Worm (Caenorhabditis elegans) whole organism, L3 larva: ENCODE measurements around the gene cpna-2.

ENCODE experiments used
- R02D3.7 ChIP-seq: fragments of 150-350 bp; optimal IDR thresholded peaks from 2 replicates; lab custom pipeline; 2014; ENCODE audit warnings: missing biosample characterization, missing genetic modification characterization
- ZK546.5 ChIP-seq: sonication (generic microtip); optimal IDR thresholded peaks from 2 replicates; lab custom pipeline; 2017; ENCODE audit warnings: missing biosample characterization, missing genetic modification characterization
- aly-2 ChIP-seq: fragments of 150-350 bp; optimal IDR thresholded peaks from 2 replicates; lab custom pipeline; 2014; ENCODE audit warnings: missing biosample characterization, missing genetic modification characterization
- ama-1 ChIP-seq: fragments of 150-350 bp; optimal IDR thresholded peaks from 2 replicates; lab custom pipeline; 2018
- ceh-16 ChIP-seq: sonication (generic microtip); optimal IDR thresholded peaks from 2 replicates; lab custom pipeline; 2017; ENCODE audit warnings: missing biosample characterization, missing genetic modification characterization
- ceh-28 ChIP-seq: fragments of 150-350 bp; optimal IDR thresholded peaks from 2 replicates; lab custom pipeline; 2014; ENCODE audit warnings: missing biosample characterization, missing genetic modification reagents, missing genetic modification characterization
- ceh-82 ChIP-seq: fragments of 150-350 bp; optimal IDR thresholded peaks from 2 replicates; lab custom pipeline; 2014; ENCODE audit warnings: missing biosample characterization, missing genetic modification characterization
- ceh-9 ChIP-seq: sonication (generic microtip); optimal IDR thresholded peaks from 2 replicates; lab custom pipeline; 2018; ENCODE audit warnings: missing biosample characterization, missing genetic modification characterization
- daf-12 ChIP-seq: fragments of 150-350 bp; optimal IDR thresholded peaks from 2 replicates; lab custom pipeline; 2014; ENCODE audit warnings: missing biosample characterization, missing genetic modification reagents, missing genetic modification characterization
- egl-27 ChIP-seq: sonication (generic microtip); optimal IDR thresholded peaks from 4 replicates; lab custom pipeline; 2017; ENCODE audit warnings: missing biosample characterization, missing genetic modification reagents, missing genetic modification characterization
- egl-5 ChIP-seq: fragments of 150-350 bp; optimal IDR thresholded peaks from 2 replicates; lab custom pipeline; 2017; ENCODE audit warnings: missing biosample characterization, missing genetic modification reagents, missing genetic modification characterization, inconsistent platforms
- elt-1 ChIP-seq: fragments of 150-350 bp; optimal IDR thresholded peaks from 2 replicates; lab custom pipeline; 2014; ENCODE audit warnings: missing biosample characterization, missing genetic modification characterization
- elt-2 ChIP-seq: sonication (generic microtip); optimal IDR thresholded peaks from 2 replicates; lab custom pipeline; 2016; ENCODE audit warnings: missing genetic modification reagents, mild to moderate bottlenecking, missing genetic modification characterization, missing compliant biosample characterization
- elt-3 ChIP-seq, 3 experiments: fragments of 150-350 bp in 1 of 3; sonication (generic microtip) in 2 of 3; optimal IDR thresholded peaks; 2 replicates in 2 of 3; 4 replicates in 1 of 3; lab custom pipeline; 2014 to 2017; ENCODE audit warnings: missing biosample characterization in 3 of 3, missing genetic modification characterization in 3 of 3
- eor-1 ChIP-seq, 2 experiments: fragments of 150-350 bp; optimal IDR thresholded peaks; 2 replicates each; lab custom pipeline; 2014 to 2018; ENCODE audit warnings: missing biosample characterization in 2 of 2, missing genetic modification characterization in 2 of 2
- fkh-10 ChIP-seq: sonication (generic microtip); optimal IDR thresholded peaks from 2 replicates; lab custom pipeline; 2017; ENCODE audit warnings: missing biosample characterization, missing genetic modification reagents, missing genetic modification characterization
- fkh-2 ChIP-seq: fragments of 150-350 bp; optimal IDR thresholded peaks from 2 replicates; lab custom pipeline; 2014; ENCODE audit warnings: missing biosample characterization, missing genetic modification reagents, missing genetic modification characterization
- fos-1 ChIP-seq: fragments of 150-350 bp; optimal IDR thresholded peaks from 2 replicates; lab custom pipeline; 2014; ENCODE audit warnings: missing biosample characterization, missing genetic modification characterization
- hmg-11 ChIP-seq: sonication (generic microtip); optimal IDR thresholded peaks from 2 replicates; lab custom pipeline; 2016; ENCODE audit warnings: missing genetic modification characterization, missing compliant biosample characterization
- jun-1 ChIP-seq: fragments of 150-350 bp; optimal IDR thresholded peaks from 2 replicates; lab custom pipeline; 2014; ENCODE audit warnings: missing biosample characterization, missing genetic modification reagents, missing genetic modification characterization
- lin-15B ChIP-seq: fragments of 150-350 bp; optimal IDR thresholded peaks from 2 replicates; lab custom pipeline; 2014; ENCODE audit warnings: missing biosample characterization, missing genetic modification characterization
- lin-39 ChIP-seq: fragments of 150-350 bp; optimal IDR thresholded peaks from 2 replicates; lab custom pipeline; 2018; ENCODE audit warnings: missing biosample characterization, missing genetic modification reagents, missing genetic modification characterization
- lsy-12 ChIP-seq: sonication (generic microtip); optimal IDR thresholded peaks from 2 replicates; lab custom pipeline; 2016; ENCODE audit warnings: mild to moderate bottlenecking, missing genetic modification characterization, missing compliant biosample characterization
- mdl-1 ChIP-seq: fragments of 150-350 bp; optimal IDR thresholded peaks from 2 replicates; lab custom pipeline; 2014; ENCODE audit warnings: missing biosample characterization, missing genetic modification characterization
- mml-1 ChIP-seq: fragments of 150-350 bp; sonication (generic microtip); optimal IDR thresholded peaks from 3 replicates; lab custom pipeline; 2014; ENCODE audit warnings: missing biosample characterization, missing genetic modification characterization
- nfya-1 ChIP-seq: sonication (generic microtip); optimal IDR thresholded peaks from 2 replicates; lab custom pipeline; 2017; ENCODE audit warnings: missing genetic modification characterization, mild to moderate bottlenecking, missing compliant biosample characterization, antibody characterized with exemption, moderate library complexity; ENCODE audit not compliant: insufficient read depth
- nhr-11 ChIP-seq: fragments of 150-350 bp; optimal IDR thresholded peaks from 2 replicates; lab custom pipeline; 2014; ENCODE audit warnings: missing biosample characterization, missing genetic modification characterization
- nhr-12 ChIP-seq: fragments of 150-350 bp; optimal IDR thresholded peaks from 2 replicates; lab custom pipeline; 2014; ENCODE audit warnings: missing biosample characterization, missing genetic modification characterization
- nhr-23 ChIP-seq: fragments of 150-350 bp; optimal IDR thresholded peaks from 2 replicates; lab custom pipeline; 2014; ENCODE audit warnings: missing biosample characterization, missing genetic modification reagents, missing genetic modification characterization
- nhr-237 ChIP-seq: fragments of 150-350 bp; optimal IDR thresholded peaks from 2 replicates; lab custom pipeline; 2014; ENCODE audit warnings: missing biosample characterization, missing genetic modification characterization
- nhr-25 ChIP-seq: sonication (generic microtip); optimal IDR thresholded peaks from 2 replicates; lab custom pipeline; 2017; ENCODE audit warnings: missing biosample characterization, missing genetic modification characterization
- nhr-28 ChIP-seq: fragments of 150-350 bp; optimal IDR thresholded peaks from 2 replicates; lab custom pipeline; 2014; ENCODE audit warnings: missing biosample characterization, missing genetic modification characterization
- nhr-43 ChIP-seq: sonication (generic microtip); optimal IDR thresholded peaks from 2 replicates; lab custom pipeline; 2016; ENCODE audit warnings: mild to moderate bottlenecking, missing genetic modification characterization, missing compliant biosample characterization; ENCODE audit not compliant: poor library complexity, severe bottlenecking
- nhr-67 ChIP-seq: fragments of 150-350 bp; optimal IDR thresholded peaks from 2 replicates; lab custom pipeline; 2014; ENCODE audit warnings: missing biosample characterization, missing genetic modification characterization
- nhr-76 ChIP-seq: fragments of 150-350 bp; sonication (generic microtip); optimal IDR thresholded peaks from 5 replicates; lab custom pipeline; 2014; ENCODE audit warnings: missing biosample characterization, missing genetic modification characterization
- nhr-77 ChIP-seq: fragments of 150-350 bp; optimal IDR thresholded peaks from 2 replicates; lab custom pipeline; 2014; ENCODE audit warnings: missing biosample characterization, missing genetic modification characterization
- pha-4 ChIP-seq: fragments of 150-350 bp; optimal IDR thresholded peaks from 2 replicates; lab custom pipeline; 2014; ENCODE audit warnings: missing biosample characterization, missing genetic modification reagents, missing genetic modification characterization
- pqm-1 ChIP-seq: fragments of 150-350 bp; optimal IDR thresholded peaks from 2 replicates; lab custom pipeline; 2017; ENCODE audit warnings: missing biosample characterization, missing genetic modification characterization, inconsistent platforms
- sea-2 ChIP-seq: fragments of 150-350 bp; sonication (generic microtip); optimal IDR thresholded peaks from 4 replicates; lab custom pipeline; 2014; ENCODE audit warnings: missing biosample characterization, missing genetic modification reagents, missing genetic modification characterization
- skn-1 ChIP-seq: fragments of 150-350 bp; optimal IDR thresholded peaks from 2 replicates; lab custom pipeline; 2014; ENCODE audit warnings: missing biosample characterization, missing genetic modification characterization
- snpc-4 ChIP-seq: fragments of 150-350 bp; optimal IDR thresholded peaks from 2 replicates; lab custom pipeline; 2014; ENCODE audit warnings: missing biosample characterization, missing genetic modification characterization
- tbx-2 ChIP-seq: sonication (generic microtip); optimal IDR thresholded peaks from 2 replicates; lab custom pipeline; 2016; ENCODE audit warnings: mild to moderate bottlenecking, missing genetic modification characterization, missing compliant biosample characterization
- unc-39 ChIP-seq: sonication (generic microtip); optimal IDR thresholded peaks from 4 replicates; lab custom pipeline; 2017; ENCODE audit warnings: missing biosample characterization, missing genetic modification characterization
- unc-62 ChIP-seq: fragments of 150-350 bp; sonication (generic microtip); optimal IDR thresholded peaks from 4 replicates; lab custom pipeline; 2014; ENCODE audit warnings: missing biosample characterization, missing genetic modification reagents, missing genetic modification characterization
- zag-1 ChIP-seq: fragments of 150-350 bp; optimal IDR thresholded peaks from 2 replicates; lab custom pipeline; 2014; ENCODE audit warnings: missing biosample characterization, missing genetic modification characterization
- ztf-11 ChIP-seq: fragments of 150-350 bp; optimal IDR thresholded peaks from 2 replicates; lab custom pipeline; 2014; ENCODE audit warnings: missing biosample characterization, missing genetic modification characterization
- ztf-4 ChIP-seq: fragments of 150-350 bp; optimal IDR thresholded peaks from 2 replicates; lab custom pipeline; 2014; ENCODE audit warnings: missing biosample characterization, missing genetic modification characterization

cpna-2 gene

DNA sequence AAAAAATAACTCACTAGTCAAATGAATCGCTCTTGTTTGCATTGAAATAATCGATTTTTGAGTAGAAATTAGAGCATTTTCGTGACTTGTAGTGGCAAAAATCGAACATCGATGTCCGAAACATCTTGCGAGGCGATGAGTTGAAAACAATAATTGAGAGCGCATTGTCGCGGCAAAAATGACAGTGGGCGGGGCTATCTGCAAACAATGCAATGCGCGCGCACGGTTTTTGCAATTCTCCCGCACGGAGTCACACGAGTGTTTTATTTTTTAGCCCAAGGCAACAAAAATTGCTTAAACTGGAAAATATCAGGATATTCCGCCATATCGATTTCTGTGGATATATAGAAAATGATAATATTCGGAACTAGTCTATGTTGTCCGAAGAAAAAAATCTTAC, 16.2 kb upstream of the cpna-2 start, which contains the start of gene B0495.9:
TSS of gene B0495.9 (minus strand) at position 171 of the 400 bp plus-strand sequence.
- no peak for TF ChIP-seq nhr-11
- TF ChIP-seq lin-39 (tag; lab: Kevin White, UChicago) = peak; percentile 70
- TF ChIP-seq ceh-82 (tag; lab: Kevin White, UChicago) = peak; percentile 27
- TF ChIP-seq nhr-67 (tag; lab: Kevin White, UChicago) = peak; percentile 33
- TF ChIP-seq elt-2 (tag; lab: Kevin White, UChicago) = peak; percentile 35
- TF ChIP-seq ceh-16 = no peak
- no peak for TF ChIP-seq pha-4 (tag; lab: Kevin White, UChicago)
- peak; percentile 73 for TF ChIP-seq nhr-43 (tag; lab: Kevin White, UChicago)
- TF ChIP-seq zag-1 (tag; lab: Kevin White, UChicago) = no peak
- TF ChIP-seq nhr-12 = no peak
- no peak for TF ChIP-seq ztf-4 (tag; lab: Kevin White, UChicago)
- TF ChIP-seq ztf-11 = no peak
- TF ChIP-seq sea-2 (GFP tag; lab: Kevin White, UChicago) = no peak
- TF ChIP-seq nfya-1 (tag; lab: Kevin White, UChicago) = peak; percentile 61
- TF ChIP-seq nhr-25 (tag; lab: Kevin White, UChicago) = no peak
- no peak for TF ChIP-seq nhr-237 (tag; lab: Kevin White, UChicago)
- TF ChIP-seq fos-1 = no peak
- TF ChIP-seq skn-1 = no peak
- TF ChIP-seq egl-27 (tag; lab: Kevin White, UChicago) = no peak
- no peak for TF ChIP-seq egl-5 (tag; lab: Kevin White, UChicago)
- no peak for TF ChIP-seq fkh-2 (tag; lab: Kevin White, UChicago)
- peak; percentile 17 for TF ChIP-seq ceh-28 (tag; lab: Kevin White, UChicago)
- TF ChIP-seq mdl-1 (tag; lab: Kevin White, UChicago) = no peak
- no peak for TF ChIP-seq nhr-76 (tag; lab: Kevin White, UChicago)
- TF ChIP-seq R02D3.7 (tag; lab: Kevin White, UChicago) = peak; percentile 29
- no peak for TF ChIP-seq ceh-9 (tag; lab: Kevin White, UChicago)
- TF ChIP-seq eor-1 (tag; optimal IDR thresholded peaks at IDR 0.05; lab: Kevin White, UChicago) = no peak
- TF ChIP-seq elt-1 (tag; lab: Kevin White, UChicago) = no peak
- no peak for TF ChIP-seq nhr-77 (tag; lab: Kevin White, UChicago)
- no peak for TF ChIP-seq tbx-2 (tag; lab: Kevin White, UChicago)
- TF ChIP-seq mml-1 (tag; lab: Kevin White, UChicago) = no peak
- TF ChIP-seq fkh-10 (GFP tag; lab: Kevin White, UChicago) = no peak
- no peak for TF ChIP-seq nhr-23 (tag; lab: Kevin White, UChicago)
- TF ChIP-seq lsy-12 (tag; lab: Kevin White, UChicago) = no peak
- no peak for TF ChIP-seq aly-2 (tag; lab: Kevin White, UChicago)
- no peak for TF ChIP-seq pqm-1 (tag; lab: Kevin White, UChicago)
- peak; percentile 51 for TF ChIP-seq ama-1 (lab: Kevin White, UChicago)
- no peak for TF ChIP-seq snpc-4
- TF ChIP-seq hmg-11 (tag; lab: Kevin White, UChicago) = peak; percentile 65
- TF ChIP-seq nhr-28 = no peak
- no peak for TF ChIP-seq daf-12 (tag; lab: Kevin White, UChicago)
- TF ChIP-seq lin-15B (tag; lab: Kevin White, UChicago) = no peak
- no peak for TF ChIP-seq ZK546.5 (tag; lab: Kevin White, UChicago)
- TF ChIP-seq elt-3 (tag; optimal IDR thresholded peaks at IDR 0.05; lab: Kevin White, UChicago) = no peak
- TF ChIP-seq unc-62 (GFP tag; lab: Kevin White, UChicago) = no peak
- no peak for TF ChIP-seq jun-1
- TF ChIP-seq unc-39 (tag; lab: Kevin White, UChicago) = no peak
